Fruit fly (Drosophila melanogaster): ENCODE measurements around the gene Vha16-3.

DNA sequence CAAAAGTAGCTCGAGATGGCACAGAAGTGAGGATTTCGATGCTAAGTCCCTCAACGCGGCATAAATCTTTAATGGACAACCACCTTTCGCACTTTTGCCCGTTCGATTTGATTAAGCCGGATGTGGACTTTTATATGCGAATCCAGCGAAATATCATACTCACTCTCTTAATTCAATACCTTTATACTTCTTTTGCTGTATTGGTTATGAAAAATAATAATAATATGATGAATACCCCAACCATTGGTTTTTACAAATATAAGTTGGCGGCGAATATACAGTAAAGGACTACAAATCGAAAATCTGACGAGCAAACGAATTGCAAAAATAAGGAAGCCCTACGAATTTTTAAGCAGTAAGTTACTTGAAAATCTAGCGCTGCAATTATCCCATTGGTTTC, at the start of gene Vha16-3:
- TF ChIP-seq EcR (GFP tag; optimal IDR thresholded peaks at IDR 0.05) (no peak), CG8478 (optimal IDR thresholded peaks at IDR 0.05) (no peak)
